Fruit fly (Drosophila melanogaster): Measurements from ENCODE around the gene CDK2AP1.
"Not testable (repeated sequence)": the region's sequence is repeated elsewhere in the genome, so short reads cannot be mapped to it uniquely, and the experiment has no call there.

The CDK2AP1 gene

dm6 chrX:11095973-11096372 lies 41.7 kb upstream of the CDK2AP1 start, which contains the start of gene CG42249:
Gene CG42249, plus strand, starts transcription at chrX:11096273.
- not testable (repeated sequence) for TF ChIP-seq Mes4, jing, Max (GFP tag; optimal IDR thresholded peaks at IDR 0.05)

dm6 chrX:11108148-11108844 lies 29.4 kb upstream of the CDK2AP1 start, which contains the start of gene Hsp60A:
Gene Hsp60A, plus strand, starts transcription at chrX:11108482.
- no peak for TF ChIP-seq CG3163 (GFP tag; optimal IDR thresholded peaks at IDR 0.05)
- TF ChIP-seq Doc3 (GFP tag; IDR thresholded peaks at IDR 0.05; ENCODE audit: partially characterized antibody) = peak; percentile 84
- no peak for TF ChIP-seq TFAM (GFP tag; optimal IDR thresholded peaks at IDR 0.05)
- no peak for TF ChIP-seq CG15479 (GFP tag; optimal IDR thresholded peaks at IDR 0.05)
- TF ChIP-seq schlank (tag; optimal IDR thresholded peaks at IDR 0.05) = no peak
- peak; percentile 1 for TF ChIP-seq CG10431 (GFP tag; optimal IDR thresholded peaks at IDR 0.05)
- no peak for TF ChIP-seq Hmx (GFP tag; optimal IDR thresholded peaks at IDR 0.05)
- peak; percentile 34 for TF ChIP-seq Lhr (GFP tag; optimal IDR thresholded peaks at IDR 0.05)
- peak; percentile 26; the same call in 1 of the 2 replicates for TF ChIP-seq CG6689 (GFP tag; IDR thresholded peaks at IDR 0.05)
- TF ChIP-seq repo (GFP tag; optimal IDR thresholded peaks at IDR 0.05) = no peak
- TF ChIP-seq CG14965 (GFP tag; optimal IDR thresholded peaks at IDR 0.05; ENCODE audit: borderline replicate concordance) = no peak
- TF ChIP-seq oc (tag; optimal IDR thresholded peaks at IDR 0.05) = no peak
- TF ChIP-seq gro (GFP tag; optimal IDR thresholded peaks at IDR 0.05) = no peak
- TF ChIP-seq CG14441 (GFP tag; IDR thresholded peaks at IDR 0.05) = peak; percentile 38; the same call in 1 of the 2 replicates
- no peak for TF ChIP-seq gt (GFP tag; IDR thresholded peaks at IDR 0.05)
- peak; percentile 34; the same call in 1 of the 3 replicates for TF ChIP-seq B-H1 (GFP tag; IDR thresholded peaks at IDR 0.05)
- no peak for TF ChIP-seq pho (GFP tag; optimal IDR thresholded peaks at IDR 0.05)
- TF ChIP-seq Dp (GFP tag; optimal IDR thresholded peaks at IDR 0.05) = peak; percentile 85
- TF ChIP-seq CG34422 (GFP tag; IDR thresholded peaks at IDR 0.05) = 0 out of 3 replicates have a peak, but pooled peaks have one; percentile 14
- TF ChIP-seq Fer1 (GFP tag; optimal IDR thresholded peaks at IDR 0.05) = peak; percentile 55
- TF ChIP-seq Sry-β (GFP tag; optimal IDR thresholded peaks at IDR 0.05) = no peak
- peak; percentile 87 for TF ChIP-seq HLH4C (GFP tag; IDR thresholded peaks at IDR 0.05; ENCODE audit: partially characterized antibody)
- peak; percentile 69 for TF ChIP-seq CG9932 (GFP tag; IDR thresholded peaks at IDR 0.05)
- TF ChIP-seq NC2α (GFP tag; optimal IDR thresholded peaks at IDR 0.05) = no peak
- no peak for TF ChIP-seq Hr39 (optimal IDR thresholded peaks at IDR 0.05)
- TF ChIP-seq CG14860 (GFP tag; IDR thresholded peaks at IDR 0.05; ENCODE audit: partially characterized antibody) = peak; percentile 77
- TF ChIP-seq Xbp1 (GFP tag; optimal IDR thresholded peaks at IDR 0.05) = peak; percentile 59
- TF ChIP-seq CG17361 (GFP tag; IDR thresholded peaks at IDR 0.05) = peak; percentile 60; the same call in 2 of the 3 replicates
- 0 out of 2 replicates have a peak, but pooled peaks have one; percentile 16 for TF ChIP-seq ara (GFP tag; IDR thresholded peaks at IDR 0.05)
- TF ChIP-seq grn (GFP tag; optimal IDR thresholded peaks at IDR 0.05) = no peak
- peak; percentile 73 for TF ChIP-seq gem (tag; optimal IDR thresholded peaks at IDR 0.05)
- peak; percentile 41 for TF ChIP-seq sisA (GFP tag; IDR thresholded peaks at IDR 0.05)
- TF ChIP-seq dimm (GFP tag; IDR thresholded peaks at IDR 0.05) = no peak
- TF ChIP-seq ap (GFP tag; IDR thresholded peaks at IDR 0.05) = no peak
- peak; percentile 69 for TF ChIP-seq Med (GFP tag)
- TF ChIP-seq slou (GFP tag; optimal IDR thresholded peaks at IDR 0.05) = no peak
- TF ChIP-seq pnt (GFP tag; optimal IDR thresholded peaks at IDR 0.05) = no peak
- peak; percentile 73 for TF ChIP-seq pzg (GFP tag; optimal IDR thresholded peaks at IDR 0.05)
- no peak for TF ChIP-seq Awh (GFP tag; IDR thresholded peaks at IDR 0.05)
- no peak for TF ChIP-seq disco-r (GFP tag; optimal IDR thresholded peaks at IDR 0.05)
- no peak for TF ChIP-seq CG1647 (GFP tag; optimal IDR thresholded peaks at IDR 0.05)
- no peak for TF ChIP-seq dati (GFP tag; IDR thresholded peaks at IDR 0.05)
- no peak for TF ChIP-seq luna (GFP tag; optimal IDR thresholded peaks at IDR 0.05)
- no peak for TF ChIP-seq CG10565 (GFP tag; optimal IDR thresholded peaks at IDR 0.05)
- TF ChIP-seq ac (GFP tag; optimal IDR thresholded peaks at IDR 0.05) = no peak
- peak; percentile 63 for TF ChIP-seq CG2120 (GFP tag; optimal IDR thresholded peaks at IDR 0.05)

Data from whole organism, embryonic.